Fruit fly (Drosophila melanogaster) S2 (cell line): Measurements from ENCODE around the gene CG31454.

Source experiments
- CG8478 ChIP-seq: fragments of >200 bp; optimal IDR thresholded peaks from 2 replicates; lab custom pipeline; 2018
- CTCF ChIP-seq, 2 experiments: fragments of >200 bp; optimal IDR thresholded peaks; 2 replicates each; lab custom pipeline; 2018

The CG31454 gene

DNA sequence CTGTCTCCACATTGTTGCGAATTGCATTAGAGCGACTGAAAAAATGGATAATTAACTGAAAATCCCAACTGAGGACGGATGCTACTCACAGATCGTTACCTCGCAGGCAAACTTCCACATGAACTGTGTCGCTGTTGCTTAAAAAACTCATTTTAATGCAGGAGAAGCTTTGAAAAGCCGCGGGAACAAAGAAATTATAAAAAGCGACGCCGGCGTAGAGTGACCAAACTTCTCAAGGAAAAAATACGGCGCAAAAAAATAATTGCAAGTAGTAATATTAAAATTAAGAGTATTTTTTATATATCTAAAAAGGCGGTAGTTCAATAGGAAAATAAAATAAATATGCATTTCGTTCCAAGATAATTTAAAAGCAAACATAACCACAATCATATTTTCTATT lies 40.1 kb downstream of the CG31454 start, which contains the start of gene pch2:
Gene pch2 (minus strand): TSS at position 243 of the 400 bp plus-strand sequence.
- TF ChIP-seq CTCF (optimal IDR thresholded peaks at IDR 0.05; lab: Kevin White, UChicago): no peak
- no peak for TF ChIP-seq CG8478 (lab: Kevin White, UChicago)

DNA sequence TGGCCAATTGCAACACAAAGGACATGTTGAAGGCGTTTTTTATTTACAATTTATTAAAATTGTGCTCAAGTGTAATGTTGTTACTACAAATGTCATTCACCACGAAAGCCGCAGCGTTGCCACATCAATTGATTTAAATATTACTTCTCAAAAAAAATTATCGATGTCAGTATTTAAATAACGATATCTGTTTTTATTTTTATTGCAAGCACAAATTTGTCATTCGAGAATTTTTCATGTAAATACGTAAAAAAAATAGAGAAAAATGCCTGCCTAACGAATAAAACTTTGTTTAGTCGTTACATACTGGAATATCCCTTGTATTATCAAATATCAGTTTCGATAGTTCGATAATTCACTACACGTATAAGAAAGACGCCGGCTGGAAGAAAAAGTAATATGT lies 41.0 kb downstream of the CG31454 start, which contains the start of the genes mRpS18A and CG31460:
Gene mRpS18A (minus strand): TSS at position 110 of the 403 bp plus-strand sequence.
Gene CG31460 (plus strand): TSS at position 190 of the 403 bp plus-strand sequence.
- no peak for TF ChIP-seq CTCF (optimal IDR thresholded peaks at IDR 0.05; lab: Kevin White, UChicago)
- no peak for TF ChIP-seq CG8478 (lab: Kevin White, UChicago)

DNA sequence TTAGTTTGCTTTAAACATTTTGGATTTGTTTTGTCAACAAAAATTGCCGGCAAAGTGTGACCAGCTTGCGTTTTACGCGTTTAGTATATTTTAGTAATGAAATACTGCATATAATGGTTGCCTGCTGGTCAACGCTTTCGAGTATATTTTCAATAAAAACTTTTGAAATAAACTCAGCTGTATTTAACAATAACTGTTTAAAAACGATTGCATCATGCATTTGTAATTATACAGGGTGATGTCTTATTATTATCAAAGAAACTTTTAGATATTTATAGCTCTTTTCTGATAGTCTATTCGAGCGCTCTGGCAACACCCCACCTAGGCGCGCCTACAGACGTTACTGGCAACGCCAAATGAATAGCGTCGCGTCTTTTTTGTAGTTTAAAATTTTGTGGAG lies 42.3 kb downstream of the CG31454 start, which contains the start of gene Cenp-C:
Gene Cenp-C (plus strand): TSS at position 332 of the 400 bp plus-strand sequence.
- TF ChIP-seq CG8478 (lab: Kevin White, UChicago) (no peak), CTCF (optimal IDR thresholded peaks at IDR 0.05; lab: Kevin White, UChicago) (no peak)
